Fruit fly (Drosophila melanogaster) whole organism, larva: Measurements from ENCODE around the gene CG13044.

Experiments used
- noc ChIP-seq: fragments of 200-800 bp; sonication (Bioruptor generic); optimal IDR thresholded peaks from 3 replicates; lab custom pipeline; 2019; ENCODE audit warnings: missing biosample characterization, mild to moderate bottlenecking, missing genetic modification characterization, moderate library complexity

Gene CG13044

DNA sequence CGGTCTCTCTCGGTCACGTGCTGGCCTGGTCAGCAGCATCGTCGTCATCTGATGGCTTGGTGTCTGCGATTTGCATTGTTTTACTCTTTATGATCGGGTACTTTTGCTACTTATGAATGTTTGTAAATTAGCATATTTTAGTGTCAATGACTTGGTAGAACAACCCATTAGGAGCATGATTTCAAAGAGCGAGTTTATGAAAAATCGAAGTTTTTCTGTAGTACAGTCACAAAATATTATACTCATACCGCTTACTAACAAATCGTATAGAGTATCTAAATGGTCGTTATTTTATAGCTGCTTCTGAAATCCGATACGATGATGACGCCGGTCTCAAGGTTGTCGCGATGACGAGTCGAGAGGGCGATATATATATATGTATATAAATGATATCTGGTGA, 16.7 kb downstream of the CG13044 start:
- TF ChIP-seq noc (tag; lab: Kevin White, UChicago) = no peak

DNA sequence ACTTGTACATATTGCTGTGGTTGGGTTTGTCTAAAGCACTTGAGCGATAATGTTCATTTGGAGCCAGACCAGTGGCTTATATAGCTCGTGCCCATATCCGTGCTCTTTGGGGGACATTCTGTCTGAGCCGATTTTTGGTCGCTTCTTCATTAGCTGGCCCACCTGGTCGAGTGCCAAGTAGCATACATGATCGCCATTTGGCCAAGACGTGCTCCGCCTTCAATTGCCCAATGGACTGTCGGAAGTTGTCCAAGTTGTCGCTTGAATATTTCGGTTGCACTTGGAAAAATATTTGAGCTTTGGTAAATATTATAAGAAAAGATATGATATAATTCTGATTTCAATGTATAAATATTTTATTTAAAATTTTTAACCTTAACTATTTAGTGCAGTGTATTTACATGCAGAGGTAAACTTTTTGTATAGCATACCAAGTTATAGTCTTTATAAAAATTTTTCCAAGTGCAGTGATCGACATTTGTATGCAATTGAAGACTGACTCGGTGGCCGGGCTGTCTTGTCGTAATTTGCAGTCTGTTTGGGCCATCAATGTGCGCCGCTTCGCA, 17.5 kb downstream of the CG13044 start, which contains the start of gene CG13047:
Gene CG13047 (minus strand): TSS at position 51 of the 566 bp plus-strand sequence.
- no peak for TF ChIP-seq noc (tag; lab: Kevin White, UChicago)

DNA sequence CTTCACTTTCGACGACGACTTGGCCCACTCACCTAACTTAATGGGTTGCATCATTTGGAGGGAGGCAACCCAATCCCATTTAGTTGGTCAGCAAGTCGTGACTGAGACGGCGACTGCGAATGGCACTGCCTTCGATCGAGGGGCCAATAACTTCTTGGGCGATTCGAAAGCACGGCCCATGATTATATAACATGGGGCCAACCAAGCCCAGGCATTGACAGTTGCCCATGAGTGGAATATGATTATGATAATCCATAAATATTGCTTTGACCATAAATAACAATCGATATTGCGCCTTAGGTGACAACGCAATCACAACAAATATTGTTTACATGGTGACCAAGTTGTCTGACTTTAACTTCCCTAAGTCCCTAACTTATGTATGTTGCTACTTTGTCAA, 19.2 kb downstream of the CG13044 start, which contains the start of gene CG13048:
Gene CG13048 (minus strand): TSS at position 101 of the 400 bp plus-strand sequence.
- TF ChIP-seq noc (tag; lab: Kevin White, UChicago) = no peak

DNA sequence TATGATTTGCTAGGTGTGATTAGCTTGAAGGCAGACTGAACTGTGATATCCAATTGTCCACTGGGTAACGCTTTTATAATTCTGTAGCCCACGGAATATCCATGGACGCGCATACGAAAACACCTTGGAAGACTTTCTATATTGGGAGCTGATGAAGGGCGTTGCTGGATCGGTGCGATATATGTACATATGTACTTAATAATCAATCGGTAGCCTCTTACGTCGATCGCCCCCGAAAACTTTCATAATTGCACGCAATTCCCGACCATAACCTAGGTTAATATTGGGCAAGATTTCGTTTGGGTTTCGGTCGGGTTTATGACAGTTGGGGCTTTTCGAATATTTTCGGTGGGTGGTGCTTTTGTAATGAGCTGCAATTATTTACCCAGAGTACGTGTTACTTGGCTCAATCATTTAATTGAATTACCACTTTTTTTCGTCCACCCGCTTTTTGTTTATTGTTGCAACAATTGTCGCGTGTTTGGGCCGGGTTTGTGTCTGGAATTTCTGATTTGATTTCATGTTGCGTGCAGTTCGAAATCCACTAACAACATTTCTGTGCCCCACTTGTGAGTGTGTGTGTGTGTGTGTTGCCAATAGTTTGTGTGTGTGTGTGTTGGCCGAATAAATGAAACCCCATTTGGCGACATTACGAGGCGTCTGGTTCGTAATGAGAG, 21.0 kb downstream of the CG13044 start, which contains the start of gene CG13049:
Gene CG13049 (minus strand): TSS at position 51 of the 677 bp plus-strand sequence.
- no peak for TF ChIP-seq noc (tag; lab: Kevin White, UChicago)

DNA sequence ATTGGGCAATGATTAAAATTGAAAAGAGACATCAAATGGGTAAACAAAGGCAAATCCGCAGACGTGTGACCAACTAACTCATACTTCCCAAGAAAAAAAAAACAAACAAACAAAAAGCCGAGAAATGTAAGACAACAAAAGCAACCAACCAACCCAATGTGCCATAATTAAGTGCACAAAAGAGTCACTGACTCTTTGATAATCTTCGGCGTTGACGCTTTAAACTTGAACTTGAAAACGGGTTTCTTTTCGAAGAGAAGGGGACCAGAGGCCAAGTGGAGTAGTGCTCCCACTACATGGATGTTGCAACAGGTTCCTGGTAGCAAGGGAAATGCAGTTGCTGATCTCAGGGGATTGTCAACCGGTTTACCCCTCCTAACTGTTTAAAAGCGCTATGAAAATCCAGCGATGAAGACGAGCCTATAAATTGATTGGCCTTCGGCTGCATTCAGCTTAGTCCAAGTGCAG, 23.0 kb downstream of the CG13044 start, which contains the start of gene CG13064:
Gene CG13064 (plus strand): TSS at position 418 of the 468 bp plus-strand sequence.
- no peak for TF ChIP-seq noc (tag; lab: Kevin White, UChicago)

DNA sequence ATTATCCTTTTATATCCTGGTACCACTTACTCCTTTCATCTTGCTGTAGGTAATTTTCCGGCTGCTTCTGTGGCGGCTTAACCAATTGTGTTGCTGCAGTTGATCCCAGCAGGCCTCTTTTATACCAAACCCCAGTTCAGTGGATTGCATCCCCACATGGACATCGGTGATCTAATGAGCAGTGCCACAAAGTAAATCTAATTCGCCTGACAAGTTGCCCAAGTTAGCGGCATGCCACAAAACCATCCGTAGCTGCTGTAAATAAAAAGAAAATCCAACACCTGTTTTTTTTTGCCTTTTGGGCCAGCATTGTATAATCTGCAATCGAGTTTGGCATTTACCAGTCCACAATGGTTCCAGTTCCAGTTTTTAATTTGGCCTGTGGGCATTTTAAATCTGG, 23.8 kb downstream of the CG13044 start, which contains the start of gene CG13050:
Gene CG13050 (minus strand): TSS at position 101 of the 400 bp plus-strand sequence.
- no peak for TF ChIP-seq noc (tag; lab: Kevin White, UChicago)

DNA sequence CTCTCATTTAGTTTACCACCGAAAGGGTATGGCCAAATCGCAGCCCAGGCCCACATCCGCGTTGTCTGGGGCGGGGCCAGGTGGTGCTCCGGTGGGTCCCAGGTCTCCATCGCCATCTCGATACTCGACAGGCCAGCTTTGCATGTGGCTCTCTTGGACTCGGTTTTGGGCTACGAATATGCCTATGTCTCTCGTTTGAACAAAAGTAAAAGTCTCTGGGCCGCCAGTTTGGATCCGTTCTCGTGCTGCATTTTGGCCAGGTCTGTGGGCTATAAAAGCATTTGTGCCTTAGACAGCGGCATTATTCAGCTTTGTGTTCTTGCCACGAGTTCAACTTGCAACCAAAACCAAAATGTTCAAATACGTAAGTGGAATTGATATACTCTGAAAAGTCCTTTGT, 25.8 kb downstream of the CG13044 start, which contains the start of gene CG13065:
Gene CG13065 (plus strand): TSS at position 301 of the 400 bp plus-strand sequence.
- TF ChIP-seq noc (tag; lab: Kevin White, UChicago) = no peak

DNA sequence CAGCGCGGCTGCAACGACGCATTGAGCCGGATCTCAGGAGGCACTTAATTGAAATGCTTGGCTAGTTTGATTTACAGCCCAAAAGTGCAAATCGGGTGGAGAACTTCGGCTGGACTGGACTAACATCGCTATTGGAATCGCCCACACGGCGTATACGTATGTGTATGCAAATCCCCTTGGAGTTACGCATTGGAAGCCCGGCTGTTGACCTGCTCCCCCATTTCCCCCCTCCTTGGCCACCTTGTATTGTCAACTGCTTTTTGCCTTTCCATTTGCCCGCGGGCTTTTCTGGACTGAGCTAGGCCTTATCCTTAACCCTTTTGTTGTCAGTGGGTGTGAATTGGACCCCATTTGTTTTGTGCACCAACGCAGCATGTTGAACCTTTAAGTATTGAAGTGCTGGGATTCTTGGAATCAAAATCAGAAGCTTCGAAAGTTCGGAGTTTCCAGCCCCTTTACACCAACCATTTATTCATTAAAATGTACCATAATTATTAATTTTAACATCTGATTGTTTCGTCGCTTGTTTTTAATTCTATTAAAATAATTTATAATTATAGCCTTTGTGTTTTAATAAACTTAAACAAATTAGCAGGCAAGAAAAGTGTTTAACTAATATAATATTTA, 27.5 kb downstream of the CG13044 start:
- no peak for TF ChIP-seq noc (tag; lab: Kevin White, UChicago)

DNA sequence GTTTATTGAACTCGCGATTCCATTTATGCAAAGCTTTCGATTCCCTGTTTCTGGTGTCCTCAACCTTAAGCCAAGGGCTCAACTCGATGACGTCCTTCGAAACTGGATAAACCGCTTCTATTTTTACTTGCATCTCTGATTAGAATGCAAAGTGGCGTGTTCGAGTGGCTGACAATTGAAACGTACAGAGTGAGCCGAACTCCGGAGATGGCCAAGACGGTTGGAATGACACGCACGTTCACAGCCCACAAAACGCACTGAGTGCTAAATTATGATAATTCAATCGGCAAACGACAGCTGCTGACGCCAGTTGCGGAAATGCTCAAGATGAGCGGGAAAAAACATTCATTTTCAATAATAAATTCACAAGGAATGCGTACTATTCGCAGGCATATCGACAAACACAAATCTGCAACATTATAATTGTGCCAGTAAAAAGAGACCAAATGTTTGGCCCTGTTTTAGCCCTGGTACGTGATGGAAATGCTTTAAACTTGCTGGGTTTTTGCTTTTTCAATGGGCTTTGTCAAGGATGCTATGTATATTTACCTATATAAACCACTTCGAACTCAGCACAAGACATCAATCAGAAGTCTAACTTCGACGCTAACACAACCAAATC, 30.5 kb downstream of the CG13044 start, which contains the start of gene CG13066:
Gene CG13066 (plus strand): TSS at position 572 of the 622 bp plus-strand sequence.
- TF ChIP-seq noc (tag; lab: Kevin White, UChicago) = no peak

DNA sequence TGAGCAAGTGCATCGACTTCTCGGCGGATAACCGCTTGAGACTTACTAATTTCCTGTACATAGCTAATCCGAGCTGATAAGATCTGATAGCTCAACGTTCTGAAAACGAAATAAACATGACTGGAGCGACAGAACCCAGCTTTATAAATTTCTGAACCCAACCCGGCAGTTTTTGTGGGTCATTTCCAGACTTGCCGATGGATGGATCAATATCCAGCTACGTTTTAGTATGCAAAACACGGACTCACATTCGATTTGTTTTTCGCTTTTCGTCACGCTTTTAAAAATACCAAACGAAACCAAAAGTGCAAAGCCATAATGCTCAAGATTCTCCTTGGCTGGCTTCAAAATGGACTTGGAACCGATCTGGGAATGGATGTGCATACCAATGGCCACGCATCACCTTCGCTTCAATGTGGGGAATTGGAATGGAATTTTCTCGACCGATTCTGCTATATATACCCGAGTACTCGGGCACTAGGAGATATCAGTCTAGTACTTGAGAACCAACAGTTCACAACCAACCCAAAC, 32.1 kb downstream of the CG13044 start, which contains the start of the genes CG34248 and CG13067:
Gene CG34248 (minus strand): TSS at position 101 of the 531 bp plus-strand sequence.
Gene CG13067 (plus strand): TSS at position 481 of the 531 bp plus-strand sequence.
- no peak for TF ChIP-seq noc (tag; lab: Kevin White, UChicago)

DNA sequence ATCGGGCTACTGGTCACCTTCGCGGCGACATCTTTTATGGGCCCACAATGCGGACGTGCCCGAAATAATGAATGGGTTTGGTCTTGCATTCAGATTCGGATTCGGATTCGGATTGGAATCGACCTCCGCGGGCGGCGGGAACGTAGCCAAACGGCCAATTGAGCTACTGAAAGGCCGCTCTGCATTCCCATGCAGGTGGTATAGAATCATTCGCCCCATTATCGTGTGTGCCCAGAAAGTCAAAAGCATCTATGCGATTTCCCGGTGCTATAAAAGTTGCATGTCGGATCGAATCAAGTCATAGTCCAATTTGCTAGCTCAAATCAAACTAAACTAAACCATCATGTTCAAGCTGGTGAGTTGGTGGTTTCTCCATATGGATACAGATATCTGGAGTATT, 33.9 kb downstream of the CG13044 start, which contains the start of gene CG13068:
Gene CG13068 (plus strand): TSS at position 301 of the 400 bp plus-strand sequence.
- TF ChIP-seq noc (tag; lab: Kevin White, UChicago) = no peak

DNA sequence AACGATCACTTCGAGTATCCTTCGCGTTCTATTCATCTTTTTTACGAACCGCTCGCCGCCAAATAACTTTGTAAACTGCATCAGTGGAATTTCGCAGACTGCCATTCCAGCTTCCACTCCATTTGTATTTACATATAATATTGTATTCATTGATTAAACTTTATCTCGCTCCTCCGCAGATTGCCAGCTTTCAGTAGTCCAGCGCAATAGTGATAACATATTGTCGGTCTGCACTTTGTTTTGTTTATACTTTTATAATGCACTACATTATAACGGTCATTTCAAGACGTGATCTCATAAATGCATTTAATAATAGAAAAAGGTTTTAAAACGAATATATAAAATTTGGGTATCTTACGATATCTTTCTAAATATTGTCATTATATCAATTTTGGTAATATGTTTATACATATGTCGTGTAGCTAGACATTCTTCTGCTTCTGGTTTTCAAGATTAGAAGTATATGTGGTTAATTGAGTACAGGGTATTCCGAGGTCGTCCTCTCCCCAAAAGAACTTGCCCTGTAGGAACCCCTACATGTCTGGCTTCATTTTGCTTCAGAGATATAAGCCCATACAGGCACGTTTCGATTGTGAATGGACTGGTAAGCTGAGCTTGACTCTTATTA, 34.8 kb downstream of the CG13044 start, which contains the start of gene CG4950:
Gene CG4950 (minus strand): TSS at position 51 of the 628 bp plus-strand sequence.
- TF ChIP-seq noc (tag; lab: Kevin White, UChicago) = no peak

DNA sequence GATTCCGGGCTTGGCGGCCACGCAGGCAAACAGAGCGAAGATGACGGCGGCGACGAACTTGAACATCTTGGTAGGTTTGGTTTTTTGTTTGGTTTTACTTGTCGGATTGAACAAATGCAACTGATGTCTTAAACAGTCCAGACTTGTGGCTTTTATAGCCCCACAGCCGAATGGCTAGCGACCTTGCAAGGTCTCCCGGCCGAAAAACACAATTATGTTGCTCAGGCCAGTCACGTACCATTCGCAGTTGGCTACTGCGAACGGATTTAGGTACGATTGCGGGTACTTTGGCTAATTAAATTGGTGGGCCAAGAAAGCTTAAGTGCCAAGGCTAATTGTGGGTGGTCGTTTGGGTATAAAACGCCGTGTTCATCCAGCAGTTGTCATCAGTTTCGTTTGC, 38.0 kb downstream of the CG13044 start, which contains the start of the genes CG13051 and CG13069:
Gene CG13051 (minus strand): TSS at position 101 of the 400 bp plus-strand sequence.
Gene CG13069 (plus strand): TSS at position 386 of the 400 bp plus-strand sequence.
- no peak for TF ChIP-seq noc (tag; lab: Kevin White, UChicago)

DNA sequence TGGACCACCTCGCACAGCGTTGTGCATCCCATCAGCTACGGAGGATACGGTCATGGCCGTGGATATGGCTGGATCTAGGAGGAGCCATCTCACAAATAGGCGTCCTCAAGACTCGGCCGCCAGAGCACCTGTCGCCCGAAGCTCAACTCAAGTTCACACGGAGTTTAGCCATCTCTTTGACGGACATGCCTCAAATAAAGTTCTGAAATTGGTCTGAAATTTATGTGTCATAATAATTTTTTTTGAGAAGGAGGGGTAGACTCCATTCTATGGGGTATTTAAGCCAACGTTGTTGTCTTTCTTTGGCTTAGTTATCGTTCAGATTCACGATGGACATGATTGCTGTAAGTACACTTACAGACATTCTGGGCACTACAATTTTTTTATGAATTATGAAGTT, 39.9 kb downstream of the CG13044 start, which contains the start of gene CG13070:
Gene CG13070 (plus strand): TSS at position 301 of the 400 bp plus-strand sequence.
- no peak for TF ChIP-seq noc (tag; lab: Kevin White, UChicago)
